Worm (Caenorhabditis elegans): ENCODE results near the gene sbsp-1.

ce11 chrIII:10816800-10817418 lies 15.8 kb upstream of the sbsp-1 start, which contains the start of gene sca-1:
- TF ChIP-seq ceh-16 (tag; optimal IDR thresholded peaks at IDR 0.05) (no peak), ztf-11 (tag; optimal IDR thresholded peaks at IDR 0.05) (no peak)

Measured in whole organism, L2 larva.